Worm (Caenorhabditis elegans): ENCODE measurements around the gene lido-13.

DNA sequence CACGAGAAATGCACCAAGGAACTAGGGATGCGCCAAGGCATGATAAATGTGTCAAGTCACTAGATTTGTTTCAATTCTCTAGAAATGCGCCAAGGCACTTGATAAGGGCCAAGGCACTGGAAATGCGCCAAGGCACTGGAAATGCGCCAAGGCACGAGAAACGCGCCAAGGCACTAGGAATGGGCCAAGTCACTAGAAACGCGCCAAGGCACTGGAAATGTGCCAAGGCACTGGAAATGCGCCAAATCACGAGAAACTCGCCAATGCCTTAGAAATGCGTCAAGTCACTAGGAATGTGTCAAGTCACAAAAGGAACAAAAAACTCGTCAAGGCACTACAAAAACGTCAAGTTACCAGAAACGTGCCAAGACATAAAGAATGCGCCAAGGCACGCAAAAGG lies 17.8 kb downstream of the lido-13 start:
- TF ChIP-seq zim-3 (tag; optimal IDR thresholded peaks at IDR 0.05) (no peak), sea-2 (GFP tag; IDR thresholded peaks at IDR 0.05) (no peak), snpc-4 (GFP tag; optimal IDR thresholded peaks at IDR 0.05) (no peak), snpc-4 (tag; optimal IDR thresholded peaks at IDR 0.05) (no peak), lin-35 (GFP tag; optimal IDR thresholded peaks at IDR 0.05) (no peak), ceh-91 (GFP tag; IDR thresholded peaks at IDR 0.05) (no peak), unc-62 (GFP tag; optimal IDR thresholded peaks at IDR 0.05) (no peak), cebp-1 (GFP tag; IDR thresholded peaks at IDR 0.05) (no peak), cebp-1 (tag; optimal IDR thresholded peaks at IDR 0.05) (peak; percentile 9), lin-40 (tag; optimal IDR thresholded peaks at IDR 0.05) (peak; percentile 30)
